Fruit fly (Drosophila melanogaster) whole organism, embryonic: ENCODE data around the gene CG32305.

Experiments used
- C15 ChIP-seq: fragments of 200-800 bp; sonication (Bioruptor generic); IDR thresholded peaks from 3 replicates; pipeline ENCODE4 v1.3.6; 2022; ENCODE audit warnings: missing biosample characterization, missing genetic modification characterization
- CG11560 ChIP-seq: fragments of 200-800 bp; sonication (Bioruptor generic); IDR thresholded peaks from 3 replicates; pipeline ENCODE4 v1.3.6; 2022; ENCODE audit warnings: missing biosample characterization, missing genetic modification characterization
- CG12155 ChIP-seq: fragments of 200-800 bp; sonication (Bioruptor generic); optimal IDR thresholded peaks from 3 replicates; lab custom pipeline; 2016; ENCODE audit warnings: missing biosample characterization, missing genetic modification characterization
- CG12236 ChIP-seq: fragments of 200-800 bp; sonication (Bioruptor generic); optimal IDR thresholded peaks from 2 replicates; lab custom pipeline; 2016; ENCODE audit warnings: missing biosample characterization, missing genetic modification characterization
- CG1647 ChIP-seq: fragments of 200-800 bp; sonication (Bioruptor generic); optimal IDR thresholded peaks from 3 replicates; lab custom pipeline; 2016; ENCODE audit warnings: missing biosample characterization, missing genetic modification characterization
- CG16813 ChIP-seq: fragments of 200-800 bp; sonication (Bioruptor generic); IDR thresholded peaks from 3 replicates; pipeline ENCODE4 v1.3.6; 2022; ENCODE audit warnings: missing biosample characterization, missing genetic modification characterization; ENCODE audit not compliant: partially characterized antibody
- CG17612 ChIP-seq: fragments of 200-800 bp; sonication (Bioruptor generic); IDR thresholded peaks from 2 replicates; pipeline ENCODE4 v1.3.6; 2022; ENCODE audit warnings: missing biosample characterization, missing genetic modification characterization
- CG17802 ChIP-seq: fragments of 200-800 bp; sonication (Bioruptor generic); optimal IDR thresholded peaks from 2 replicates; lab custom pipeline; 2018; ENCODE audit warnings: missing biosample characterization, mild to moderate bottlenecking, missing genetic modification characterization, moderate library complexity
- CG2120 ChIP-seq: fragments of 200-800 bp; sonication (Bioruptor generic); optimal IDR thresholded peaks from 3 replicates; lab custom pipeline; 2016; ENCODE audit warnings: missing biosample characterization, missing genetic modification characterization
- CG2202 ChIP-seq: fragments of 200-800 bp; sonication (Bioruptor generic); optimal IDR thresholded peaks from 2 replicates; lab custom pipeline; 2018; ENCODE audit warnings: missing biosample characterization, mild to moderate bottlenecking, missing genetic modification characterization
- CG30431 ChIP-seq: fragments of 200-800 bp; sonication (Bioruptor generic); optimal IDR thresholded peaks from 2 replicates; lab custom pipeline; 2017; ENCODE audit warnings: missing biosample characterization, missing genetic modification characterization
- CG32767 ChIP-seq: fragments of 200-800 bp; sonication (Bioruptor generic); IDR thresholded peaks from 2 replicates; pipeline ENCODE4 v1.3.6; 2022; ENCODE audit warnings: missing biosample characterization, missing genetic modification characterization
- CG33557 ChIP-seq: fragments of 200-800 bp; sonication (Bioruptor generic); optimal IDR thresholded peaks from 2 replicates; lab custom pipeline; 2019; ENCODE audit warnings: missing biosample characterization, mild to moderate bottlenecking, missing genetic modification characterization, moderate library complexity
- CG3847 ChIP-seq: fragments of 200-800 bp; sonication (Bioruptor generic); IDR thresholded peaks from 2 replicates; pipeline ENCODE4 v1.3.6; 2022; ENCODE audit warnings: missing biosample characterization, missing genetic modification characterization
- CG7372 ChIP-seq: fragments of 200-800 bp; sonication (Bioruptor generic); IDR thresholded peaks from 2 replicates; pipeline ENCODE4 v1.3.6; 2022; ENCODE audit warnings: missing biosample characterization, missing genetic modification characterization
- D19B ChIP-seq: fragments of 200-800 bp; sonication (Bioruptor generic); optimal IDR thresholded peaks from 2 replicates; lab custom pipeline; 2017; ENCODE audit warnings: missing biosample characterization, mild to moderate bottlenecking, missing genetic modification characterization
- Dip3 ChIP-seq: fragments of 200-800 bp; sonication (Bioruptor generic); optimal IDR thresholded peaks from 3 replicates; lab custom pipeline; 2016; ENCODE audit warnings: missing biosample characterization, missing genetic modification characterization
- ERR ChIP-seq: fragments of 200-800 bp; sonication (Bioruptor generic); optimal IDR thresholded peaks from 2 replicates; lab custom pipeline; 2016; ENCODE audit warnings: missing biosample characterization, missing genetic modification characterization
- H2.0 ChIP-seq: fragments of 200-800 bp; sonication (Bioruptor generic); IDR thresholded peaks from 2 replicates; pipeline ENCODE4 v1.3.6; 2022; ENCODE audit warnings: missing biosample characterization, missing genetic modification characterization
- Lpt ChIP-seq: fragments of >200 bp; optimal IDR thresholded peaks from 2 replicates; lab custom pipeline; 2018; ENCODE audit warnings: missing biosample characterization, missing genetic modification characterization
- PHDP ChIP-seq: fragments of 200-800 bp; sonication (Bioruptor generic); optimal IDR thresholded peaks from 3 replicates; lab custom pipeline; 2018; ENCODE audit warnings: missing biosample characterization, mild to moderate bottlenecking, missing genetic modification characterization, moderate library complexity
- Rfx ChIP-seq: fragments of 200-800 bp; sonication (Bioruptor generic); IDR thresholded peaks from 2 replicates; pipeline ENCODE4 v1.3.6; 2022; ENCODE audit warnings: missing biosample characterization, missing genetic modification characterization
- Sin3A ChIP-seq: fragments of >200 bp; optimal IDR thresholded peaks from 2 replicates; lab custom pipeline; 2018
- YL-1 ChIP-seq: fragments of 200-800 bp; sonication (Bioruptor generic); optimal IDR thresholded peaks from 3 replicates; lab custom pipeline; 2017; ENCODE audit warnings: missing biosample characterization, mild to moderate bottlenecking, missing genetic modification characterization
- ato ChIP-seq: fragments of 200-800 bp; sonication (Bioruptor generic); IDR thresholded peaks from 2 replicates; pipeline ENCODE4 v1.3.6; 2022; ENCODE audit warnings: missing biosample characterization, missing genetic modification characterization; ENCODE audit not compliant: partially characterized antibody
- dm ChIP-seq: fragments of 200-800 bp; sonication (Bioruptor generic); optimal IDR thresholded peaks from 3 replicates; lab custom pipeline; 2016; ENCODE audit warnings: missing biosample characterization, missing genetic modification characterization
- exex ChIP-seq: fragments of 200-800 bp; sonication (Bioruptor generic); optimal IDR thresholded peaks from 4 replicates; lab custom pipeline; 2018; ENCODE audit warnings: missing biosample characterization, mild to moderate bottlenecking, missing genetic modification characterization, moderate library complexity
- kah ChIP-seq: fragments of 200-800 bp; sonication (Bioruptor generic); optimal IDR thresholded peaks from 2 replicates; lab custom pipeline; 2018; ENCODE audit warnings: missing biosample characterization, mild to moderate bottlenecking, missing genetic modification characterization
- maf-S ChIP-seq: fragments of 200-800 bp; sonication (Bioruptor generic); optimal IDR thresholded peaks from 2 replicates; lab custom pipeline; 2016; ENCODE audit warnings: missing biosample characterization, missing genetic modification characterization
- mld ChIP-seq: fragments of 200-800 bp; sonication (Bioruptor generic); IDR thresholded peaks from 3 replicates; pipeline ENCODE4 v1.3.6; 2022; ENCODE audit warnings: missing biosample characterization, missing genetic modification characterization; ENCODE audit not compliant: partially characterized antibody
- onecut ChIP-seq: fragments of 200-800 bp; sonication (Bioruptor generic); IDR thresholded peaks from 2 replicates; pipeline ENCODE4 v1.3.6; 2022; ENCODE audit warnings: missing biosample characterization, missing genetic modification characterization
- row ChIP-seq: fragments of 200-800 bp; sonication (Bioruptor generic); IDR thresholded peaks from 3 replicates; pipeline ENCODE4 v1.3.6; 2022; ENCODE audit warnings: missing biosample characterization, missing genetic modification characterization
- sc ChIP-seq, 3 experiments: fragments of >200 bp in 2 of 3; fragments of 200-800 bp in 1 of 3; sonication (Bioruptor generic) in 1 of 3; optimal IDR thresholded peaks; 2 replicates in 2 of 3; 3 replicates in 1 of 3; lab custom pipeline; 2017; ENCODE audit warnings: mild to moderate bottlenecking in 1 of 3, missing biosample characterization in 1 of 3, missing genetic modification characterization in 1 of 3, missing genetic modification reagents in 1 of 3
- sisA ChIP-seq: fragments of 200-800 bp; sonication (Bioruptor generic); IDR thresholded peaks from 2 replicates; pipeline ENCODE4 v1.3.6; 2022; ENCODE audit warnings: missing biosample characterization, missing genetic modification characterization
- ttk ChIP-seq: fragments of 200-800 bp; sonication (Bioruptor generic); IDR thresholded peaks from 2 replicates; pipeline ENCODE4 v2.1.2; 2022; ENCODE audit warnings: missing biosample characterization, missing genetic modification characterization
- zen ChIP-seq: fragments of 200-800 bp; sonication (Bioruptor generic); optimal IDR thresholded peaks from 3 replicates; lab custom pipeline; 2018; ENCODE audit warnings: missing biosample characterization, mild to moderate bottlenecking, missing genetic modification characterization, moderate library complexity
- zfh1 ChIP-seq: fragments of 200-800 bp; sonication (Bioruptor generic); IDR thresholded peaks from 3 replicates; pipeline ENCODE4 v1.3.6; 2022; ENCODE audit warnings: missing biosample characterization, missing genetic modification characterization

Gene CG32305

dm6 chr3L:2265692-2266444 lies 17.4 kb downstream of the CG32305 start, which contains the start of the genes ecd and CG13806 (continued):
- TF ChIP-seq onecut (GFP tag; lab: Robert Waterston, UW) = no peak
- peak; percentile 96 for TF ChIP-seq CG16813 (GFP tag; lab: Robert Waterston, UW)
- peak; percentile 59 for TF ChIP-seq sisA (GFP tag; lab: Robert Waterston, UW)
- TF ChIP-seq Lpt (GFP tag; lab: Kevin White, UChicago) = no peak
- TF ChIP-seq Dip3 (GFP tag; lab: Kevin White, UChicago) = no peak
- peak; percentile 30; the same call in 1 of the 2 replicates for TF ChIP-seq ttk
- peak; percentile 60; the same call in 1 of the 2 replicates for TF ChIP-seq CG3847 (GFP tag; lab: Robert Waterston, UW)
- TF ChIP-seq CG12155 (GFP tag; lab: Kevin White, UChicago) = peak; percentile 42
- TF ChIP-seq sc (optimal IDR thresholded peaks at IDR 0.05; lab: Kevin White, UChicago) = no peak
- TF ChIP-seq sc (GFP tag; optimal IDR thresholded peaks at IDR 0.05; lab: Kevin White, UChicago) = no peak
- TF ChIP-seq CG2202 (tag; lab: Kevin White, UChicago) = no peak
- TF ChIP-seq Sin3A (lab: Kevin White, UChicago) = peak; percentile 62
- TF ChIP-seq D19B = no peak
- TF ChIP-seq row (GFP tag; lab: Robert Waterston, UW) = peak; percentile 95
- TF ChIP-seq CG11560 (tag; lab: Robert Waterston, UW) = 0 out of 3 replicates have a peak, but pooled peaks have one; percentile 21
- no peak for TF ChIP-seq CG12236 (GFP tag; lab: Kevin White, UChicago)
- TF ChIP-seq dm (GFP tag; lab: Kevin White, UChicago) = peak; percentile 59

- no peak for TF ChIP-seq CG17612 (GFP tag; lab: Robert Waterston, UW)
- TF ChIP-seq C15 (GFP tag; lab: Robert Waterston, UW) = no peak
- TF ChIP-seq PHDP = no peak
- TF ChIP-seq zfh1 = no peak
- TF ChIP-seq zen (tag; lab: Kevin White, UChicago) = no peak
- no peak for TF ChIP-seq Rfx
- TF ChIP-seq CG2120 = no peak
- TF ChIP-seq CG1647 (GFP tag; lab: Kevin White, UChicago) = no peak
- TF ChIP-seq CG33557 (GFP tag; lab: Kevin White, UChicago) = no peak
- TF ChIP-seq CG17802 (tag; lab: Kevin White, UChicago) = no peak
- TF ChIP-seq H2.0 (GFP tag; lab: Robert Waterston, UW) = no peak
- TF ChIP-seq CG11560 (tag; lab: Robert Waterston, UW) = no peak
- no peak for TF ChIP-seq CG7372 (GFP tag; lab: Robert Waterston, UW)
- no peak for TF ChIP-seq kah
- TF ChIP-seq mld (GFP tag; lab: Robert Waterston, UW) = no peak
- no peak for TF ChIP-seq ato (GFP tag; lab: Robert Waterston, UW)
These were observed 19.1 kb downstream of the CG32305 start, which contains the start of gene obst-I for dm6 chr3L:2267558-2267957. Gene obst-I, plus strand, starts transcription at chr3L:2267858.

- TF ChIP-seq ERR (GFP tag; lab: Kevin White, UChicago) (no peak), YL-1 (GFP tag; lab: Kevin White, UChicago) (no peak), CG30431 (GFP tag; lab: Kevin White, UChicago) (no peak), exex (peak; percentile 14), ttk (no peak), CG32767 (GFP tag; lab: Robert Waterston, UW) (no peak), maf-S (GFP tag; lab: Kevin White, UChicago) (no peak)
These were observed 20.1 kb downstream of the CG32305 start, which contains the start of gene CG32302 for dm6 chr3L:2268525-2268924. Gene CG32302, plus strand, starts transcription at chr3L:2268825.
